Worm (Caenorhabditis elegans): ENCODE results near the gene gba-1.

The gba-1 gene

ce11 chrII:2145566-2145965, 31.0 kb upstream of the gba-1 start, which contains the start of gene C40A11.6:
TSS of gene C40A11.6 (minus strand) at chrII:2145666.
- TF ChIP-seq dsc-1 (tag; optimal IDR thresholded peaks at IDR 0.05) (no peak), Y116A8C.19 (tag; optimal IDR thresholded peaks at IDR 0.05; ENCODE audit: borderline replicate concordance) (no peak), ceh-90 (tag; optimal IDR thresholded peaks at IDR 0.05) (no peak), fkh-4 (tag; optimal IDR thresholded peaks at IDR 0.05; ENCODE audit: borderline replicate concordance) (no peak), fkh-8 (tag; optimal IDR thresholded peaks at IDR 0.05) (no peak), unc-130 (tag; optimal IDR thresholded peaks at IDR 0.05) (no peak), tbx-2 (tag; optimal IDR thresholded peaks at IDR 0.05) (no peak), pag-3 (tag; optimal IDR thresholded peaks at IDR 0.05; ENCODE audit: borderline replicate concordance, insufficient read depth) (no peak), nhr-90 (tag; optimal IDR thresholded peaks at IDR 0.05; ENCODE audit: poor library complexity) (no peak), zip-4 (GFP tag; optimal IDR thresholded peaks at IDR 0.05) (no peak), ceh-82 (tag; optimal IDR thresholded peaks at IDR 0.05) (no peak), unc-98 (GFP tag; IDR thresholded peaks at IDR 0.05) (no peak), alr-1 (tag; optimal IDR thresholded peaks at IDR 0.05; ENCODE audit: borderline replicate concordance) (no peak), ceh-88 (GFP tag; IDR thresholded peaks at IDR 0.05) (no peak), mef-2 (tag; optimal IDR thresholded peaks at IDR 0.05) (no peak)

- TF ChIP-seq swsn-7 (tag; optimal IDR thresholded peaks at IDR 0.05) = no peak
- TF ChIP-seq nhr-84 (tag; optimal IDR thresholded peaks at IDR 0.05) = no peak
- no peak for TF ChIP-seq nhr-77 (tag; optimal IDR thresholded peaks at IDR 0.05)
- TF ChIP-seq vab-15 (tag; optimal IDR thresholded peaks at IDR 0.05) = no peak
- no peak for TF ChIP-seq lin-13 (GFP tag; optimal IDR thresholded peaks at IDR 0.05)
- TF ChIP-seq C04F5.9 (tag; optimal IDR thresholded peaks at IDR 0.05) = no peak
- TF ChIP-seq efl-1 (optimal IDR thresholded peaks at IDR 0.05) = no peak
- TF ChIP-seq efl-1 (GFP tag; optimal IDR thresholded peaks at IDR 0.05 in 1 of 2) = peak in 1 of 2 experiments; percentile 5
- no peak for TF ChIP-seq pqm-1 (tag; optimal IDR thresholded peaks at IDR 0.05)
- no peak for TF ChIP-seq fkh-4 (tag; optimal IDR thresholded peaks at IDR 0.05; ENCODE audit: borderline replicate concordance)
Observed at ce11 chrII:2146900-2147375, 29.6 kb upstream of the gba-1 start, which contains the start of gene C40A11.2. TSS of gene C40A11.2 (plus strand) at chrII:2146950.

- TF ChIP-seq nhr-85 (tag) (no peak), egl-13 (tag; optimal IDR thresholded peaks at IDR 0.05) (no peak), unc-98 (GFP tag; IDR thresholded peaks at IDR 0.05) (no peak), nhr-237 (tag; optimal IDR thresholded peaks at IDR 0.05) (no peak), rnt-1 (tag; optimal IDR thresholded peaks at IDR 0.05) (no peak), C04F5.9 (tag; optimal IDR thresholded peaks at IDR 0.05) (no peak), mep-1 (tag; optimal IDR thresholded peaks at IDR 0.05) (no peak), grh-1 (GFP tag; IDR thresholded peaks at IDR 0.05) (no peak), tlp-1 (tag; optimal IDR thresholded peaks at IDR 0.05) (no peak), unc-62 (GFP tag; optimal IDR thresholded peaks at IDR 0.05) (no peak), hlh-17 (GFP tag; optimal IDR thresholded peaks at IDR 0.05; ENCODE audit: borderline replicate concordance) (no peak)
Observed at ce11 chrII:2150485-2150985, 26.0 kb upstream of the gba-1 start, which contains the start of the genes C40A11.7 and C40A11.8. TSS of gene C40A11.7 (minus strand) at chrII:2150585. TSS of gene C40A11.8 (minus strand) at chrII:2150935.

- TF ChIP-seq nhr-20 (tag; optimal IDR thresholded peaks at IDR 0.05) = no peak
- no peak for TF ChIP-seq sptf-1 (tag; optimal IDR thresholded peaks at IDR 0.05)
- TF ChIP-seq elt-2 (tag; optimal IDR thresholded peaks at IDR 0.05) = peak; percentile 38
- no peak for TF ChIP-seq efl-3 (GFP tag; optimal IDR thresholded peaks at IDR 0.05)
- TF ChIP-seq C04F5.9 (tag; optimal IDR thresholded peaks at IDR 0.05) = no peak
- TF ChIP-seq egl-27 (tag; optimal IDR thresholded peaks at IDR 0.05) = no peak
- TF ChIP-seq C34B4.2 (tag; optimal IDR thresholded peaks at IDR 0.05) = no peak
- TF ChIP-seq tlp-1 (tag; optimal IDR thresholded peaks at IDR 0.05) = no peak
- TF ChIP-seq nhr-28 (tag; optimal IDR thresholded peaks at IDR 0.05) = no peak
- no peak for TF ChIP-seq pag-3 (tag; optimal IDR thresholded peaks at IDR 0.05; ENCODE audit: borderline replicate concordance, insufficient read depth)
- TF ChIP-seq Y116A8C.19 (tag; optimal IDR thresholded peaks at IDR 0.05; ENCODE audit: borderline replicate concordance) = no peak
- TF ChIP-seq ztf-4 (tag; optimal IDR thresholded peaks at IDR 0.05) = no peak
- TF ChIP-seq nhr-77 (tag; optimal IDR thresholded peaks at IDR 0.05) = no peak
- no peak for TF ChIP-seq hpl-2 (GFP tag; optimal IDR thresholded peaks at IDR 0.05)
- no peak for TF ChIP-seq unc-30 (tag; optimal IDR thresholded peaks at IDR 0.05)
- TF ChIP-seq efl-1 (optimal IDR thresholded peaks at IDR 0.05) = no peak
- peak in 1 of 2 experiments; percentile 70 for TF ChIP-seq efl-1 (GFP tag; optimal IDR thresholded peaks at IDR 0.05 in 1 of 2)
Observed at ce11 chrII:2152455-2152854, 24.1 kb upstream of the gba-1 start.

Data from whole organism, L1 larva.